Fruit fly (Drosophila melanogaster) whole organism, adult: ENCODE measurements around the gene CG34265.

Source experiments
- CG11617 ChIP-seq: fragments of 200-800 bp; sonication (Bioruptor generic); optimal IDR thresholded peaks from 2 replicates; lab custom pipeline; 2017; ENCODE audit warnings: mild to moderate bottlenecking, missing biosample characterization, missing genetic modification reagents, missing genetic modification characterization
- CG14711 ChIP-seq: fragments of 200-800 bp; sonication (Bioruptor generic); optimal IDR thresholded peaks from 2 replicates; lab custom pipeline; 2018; ENCODE audit warnings: missing biosample characterization, mild to moderate bottlenecking, missing genetic modification characterization, moderate library complexity
- CG5204 ChIP-seq: fragments of 200-800 bp; sonication (Bioruptor generic); optimal IDR thresholded peaks from 2 replicates; lab custom pipeline; 2016; ENCODE audit warnings: missing biosample characterization, missing genetic modification characterization
- CG7101 ChIP-seq: fragments of 200-800 bp; sonication (Bioruptor generic); optimal IDR thresholded peaks from 2 replicates; lab custom pipeline; 2018; ENCODE audit warnings: missing biosample characterization, mild to moderate bottlenecking, missing genetic modification characterization, moderate library complexity
- Clk ChIP-seq: fragments of 200-800 bp; sonication (Bioruptor generic); optimal IDR thresholded peaks from 2 replicates; lab custom pipeline; 2017; ENCODE audit warnings: missing biosample characterization, missing genetic modification characterization
- Crg-1 ChIP-seq: fragments of 200-800 bp; sonication (Bioruptor generic); optimal IDR thresholded peaks from 2 replicates; lab custom pipeline; 2016; ENCODE audit warnings: missing biosample characterization, missing genetic modification characterization
- bab1 ChIP-seq: fragments of 200-800 bp; sonication (Bioruptor generic); optimal IDR thresholded peaks from 3 replicates; lab custom pipeline; 2019; ENCODE audit warnings: missing biosample characterization, mild to moderate bottlenecking, missing genetic modification characterization, moderate library complexity
- tj ChIP-seq: fragments of 200-800 bp; sonication (Bioruptor generic); optimal IDR thresholded peaks from 3 replicates; lab custom pipeline; 2017; ENCODE audit warnings: missing biosample characterization, mild to moderate bottlenecking, missing genetic modification characterization, moderate library complexity

- TF ChIP-seq CG5204 (no peak), tj (no peak), Clk (no peak), CG14711 (tag; lab: Kevin White, UChicago) (no peak), CG7101 (tag; lab: Kevin White, UChicago) (no peak), Crg-1 (GFP tag; lab: Kevin White, UChicago) (no peak), bab1 (GFP tag; lab: Kevin White, UChicago) (no peak), CG11617 (no peak)
These were observed 10.6 kb upstream of the CG34265 start, which contains the start of gene ckd for dm6 chr3L:3257690-3258089.
